Worm (Caenorhabditis elegans): Measurements from ENCODE around the gene T28C12.1.

T28C12.1 gene

ce11 chrV:6316632-6317031, 15.1 kb upstream of the T28C12.1 start, which contains the start of gene cest-24:
Gene cest-24, plus strand, starts transcription at chrV:6316932.
- TF ChIP-seq ceh-31 (tag; optimal IDR thresholded peaks at IDR 0.05) (no peak), ceh-45 (GFP tag; IDR thresholded peaks at IDR 0.05) (no peak), syd-9 (tag; optimal IDR thresholded peaks at IDR 0.05) (no peak), ama-1 (optimal IDR thresholded peaks at IDR 0.05) (no peak), ttx-3 (tag; optimal IDR thresholded peaks at IDR 0.05) (no peak), fkh-10 (GFP tag; optimal IDR thresholded peaks at IDR 0.05) (no peak), pros-1 (tag; optimal IDR thresholded peaks at IDR 0.05) (no peak), pha-4 (tag; optimal IDR thresholded peaks at IDR 0.05) (no peak), unc-86 (tag; optimal IDR thresholded peaks at IDR 0.05) (no peak)

DNA sequence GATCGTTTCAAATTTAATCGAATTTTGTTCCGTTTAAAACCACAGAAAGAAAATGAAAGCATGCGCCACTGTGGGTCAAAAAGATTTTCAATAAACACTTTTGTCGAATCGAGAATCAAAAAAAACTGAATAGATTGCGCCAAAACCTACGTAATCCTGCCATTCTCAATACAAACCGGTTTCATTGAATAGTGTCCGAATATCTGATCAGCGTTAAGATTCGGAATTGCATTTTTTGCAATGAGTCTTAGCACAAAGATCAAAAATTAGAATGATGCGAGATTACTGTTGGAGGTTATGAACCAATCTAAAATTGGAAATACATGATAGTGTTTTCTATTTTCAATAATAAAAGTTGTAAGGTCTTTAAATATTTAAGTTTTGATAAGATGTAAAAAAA, 13.8 kb upstream of the T28C12.1 start:
- no peak for TF ChIP-seq ceh-24 (tag; optimal IDR thresholded peaks at IDR 0.05)
- TF ChIP-seq nhr-232 (tag; optimal IDR thresholded peaks at IDR 0.05), result no peak
- no peak for TF ChIP-seq C08G9.2 (tag; optimal IDR thresholded peaks at IDR 0.05)
- TF ChIP-seq npax-4 (tag; optimal IDR thresholded peaks at IDR 0.05), result no peak
- TF ChIP-seq madf-2 (tag; optimal IDR thresholded peaks at IDR 0.05), result no peak
- TF ChIP-seq fkh-10 (GFP tag; optimal IDR thresholded peaks at IDR 0.05), result no peak
- no peak for TF ChIP-seq hlh-8 (tag; optimal IDR thresholded peaks at IDR 0.05)
- TF ChIP-seq tbx-2 (tag; optimal IDR thresholded peaks at IDR 0.05), result no peak
- TF ChIP-seq syd-9 (tag; optimal IDR thresholded peaks at IDR 0.05), result no peak
- TF ChIP-seq eyg-1 (tag; optimal IDR thresholded peaks at IDR 0.05), result no peak
- TF ChIP-seq pat-9 (tag; optimal IDR thresholded peaks at IDR 0.05), result no peak
- TF ChIP-seq ahr-1 (tag; optimal IDR thresholded peaks at IDR 0.05), result no peak
- no peak for TF ChIP-seq ceh-22 (tag; optimal IDR thresholded peaks at IDR 0.05)
- no peak for TF ChIP-seq ceh-18 (tag; optimal IDR thresholded peaks at IDR 0.05)
- TF ChIP-seq lim-6 (tag; optimal IDR thresholded peaks at IDR 0.05), result no peak
- no peak for TF ChIP-seq unc-3 (GFP tag; conservative IDR thresholded peaks at IDR 0.05)
- no peak for TF ChIP-seq unc-3 (tag; optimal IDR thresholded peaks at IDR 0.05)

DNA sequence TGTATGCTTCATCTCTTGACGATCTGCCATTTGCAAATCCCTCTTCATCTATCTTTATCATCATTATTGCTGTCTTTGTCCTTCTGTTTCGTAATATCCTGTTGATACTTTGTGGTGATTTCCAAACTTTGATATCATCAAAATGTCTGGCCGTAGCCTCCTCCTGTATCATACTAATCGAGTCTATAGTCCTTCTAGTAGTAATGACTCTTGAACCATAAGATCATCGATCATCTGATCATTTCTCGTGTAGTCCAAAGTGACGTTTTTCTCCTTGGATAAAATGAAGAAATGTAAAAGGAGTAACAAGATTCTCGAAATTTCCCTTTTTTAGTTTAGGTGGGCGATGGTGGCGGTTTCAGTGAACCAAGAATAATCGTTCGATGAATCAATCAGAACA, 12.3 kb upstream of the T28C12.1 start:
- TF ChIP-seq lin-11 (tag; optimal IDR thresholded peaks at IDR 0.05), result no peak
- TF ChIP-seq eyg-1 (tag; optimal IDR thresholded peaks at IDR 0.05), result no peak
- TF ChIP-seq pag-3 (tag; optimal IDR thresholded peaks at IDR 0.05; ENCODE audit: borderline replicate concordance), result no peak
- TF ChIP-seq hlh-13 (GFP tag; optimal IDR thresholded peaks at IDR 0.05), result no peak
- no peak for TF ChIP-seq syd-9 (tag; optimal IDR thresholded peaks at IDR 0.05)
- no peak for TF ChIP-seq ama-1 (optimal IDR thresholded peaks at IDR 0.05)
- TF ChIP-seq zip-5 (tag; optimal IDR thresholded peaks at IDR 0.05), result no peak
- TF ChIP-seq pha-4 (tag; optimal IDR thresholded peaks at IDR 0.05), result no peak
- TF ChIP-seq pqm-1 (tag; optimal IDR thresholded peaks at IDR 0.05), result no peak
- TF ChIP-seq rnt-1 (tag; optimal IDR thresholded peaks at IDR 0.05), result no peak
- TF ChIP-seq ceh-6 (GFP tag; optimal IDR thresholded peaks at IDR 0.05), result no peak
- TF ChIP-seq Y22D7AL.16 (tag; optimal IDR thresholded peaks at IDR 0.05), result no peak
- TF ChIP-seq unc-42 (tag; optimal IDR thresholded peaks at IDR 0.05), result no peak
- TF ChIP-seq ceh-31 (tag; optimal IDR thresholded peaks at IDR 0.05), result no peak
- no peak for TF ChIP-seq ceh-2 (tag; optimal IDR thresholded peaks at IDR 0.05)
- no peak for TF ChIP-seq hlh-8 (tag; optimal IDR thresholded peaks at IDR 0.05)
- TF ChIP-seq pha-2 (tag; optimal IDR thresholded peaks at IDR 0.05), result no peak
- no peak for TF ChIP-seq T23F11.4 (GFP tag; optimal IDR thresholded peaks at IDR 0.05)
- TF ChIP-seq K02D7.2 (tag; optimal IDR thresholded peaks at IDR 0.05), result no peak
- no peak for TF ChIP-seq fax-1 (tag; optimal IDR thresholded peaks at IDR 0.05)

ce11 chrV:6321280-6321679, 10.4 kb upstream of the T28C12.1 start:
- no peak for TF ChIP-seq pag-3 (tag; optimal IDR thresholded peaks at IDR 0.05; ENCODE audit: borderline replicate concordance)
- no peak for TF ChIP-seq ceh-30 (tag; optimal IDR thresholded peaks at IDR 0.05)
- no peak for TF ChIP-seq ceh-24 (tag; optimal IDR thresholded peaks at IDR 0.05)
- TF ChIP-seq pat-9 (tag; optimal IDR thresholded peaks at IDR 0.05), result no peak
- TF ChIP-seq ceh-48 (tag; optimal IDR thresholded peaks at IDR 0.05), result no peak
- TF ChIP-seq lim-6 (tag; optimal IDR thresholded peaks at IDR 0.05), result no peak
- no peak for TF ChIP-seq pha-2 (tag; optimal IDR thresholded peaks at IDR 0.05)
- TF ChIP-seq gmeb-2 (tag; optimal IDR thresholded peaks at IDR 0.05), result no peak
- TF ChIP-seq dve-1 (tag; optimal IDR thresholded peaks at IDR 0.05), result no peak
- TF ChIP-seq zip-5 (tag; optimal IDR thresholded peaks at IDR 0.05), result no peak
- no peak for TF ChIP-seq T23F11.4 (GFP tag; optimal IDR thresholded peaks at IDR 0.05)

All from whole organism, late embryonic.